Worm (Caenorhabditis elegans) whole organism, mixed stage, embryonic: ENCODE data around the gene Y43C5B.3.
A peak's percentile ranks its signal among the peaks of the same experiment; 100 is the strongest.
"Not testable (repeated sequence)": the region's sequence is repeated elsewhere in the genome, so short reads cannot be mapped to it uniquely, and the experiment has no call there.

Source experiments
- M03D4.4 ChIP-seq: sonication (generic microtip); optimal IDR thresholded peaks from 2 replicates; lab custom pipeline; 2017; ENCODE audit warnings: mild to moderate bottlenecking, missing genetic modification characterization, missing compliant biosample characterization
- bed-3 ChIP-seq: fragments of 200-800 bp; sonication (Bioruptor generic); optimal IDR thresholded peaks from 3 replicates; lab custom pipeline; 2018; ENCODE audit warnings: mild to moderate bottlenecking, missing genetic modification characterization, moderate library complexity, missing compliant biosample characterization
- ceh-39 ChIP-seq: fragments of 150-350 bp; optimal IDR thresholded peaks from 2 replicates; lab custom pipeline; 2014; ENCODE audit warnings: missing biosample characterization, missing genetic modification characterization
- ceh-43 ChIP-seq: fragments of 200-800 bp; sonication (Bioruptor generic); optimal IDR thresholded peaks from 2 replicates; lab custom pipeline; 2018; ENCODE audit warnings: mild to moderate bottlenecking, missing genetic modification characterization, moderate library complexity, missing compliant biosample characterization
- ceh-83 ChIP-seq: fragments of 200-800 bp; sonication (Bioruptor generic); optimal IDR thresholded peaks from 2 replicates; lab custom pipeline; 2018; ENCODE audit warnings: mild to moderate bottlenecking, missing genetic modification characterization, missing compliant biosample characterization
- ces-1 ChIP-seq: fragments of 150-350 bp; optimal IDR thresholded peaks from 2 replicates; lab custom pipeline; 2014; ENCODE audit warnings: missing biosample characterization, missing genetic modification reagents, missing genetic modification characterization
- cnd-1 ChIP-seq: fragments of 200-800 bp; sonication (Bioruptor generic); optimal IDR thresholded peaks from 2 replicates; lab custom pipeline; 2018; ENCODE audit warnings: mild to moderate bottlenecking, missing genetic modification characterization, missing compliant biosample characterization
- drap-1 ChIP-seq: fragments of 200-800 bp; sonication (Bioruptor generic); optimal IDR thresholded peaks from 3 replicates; lab custom pipeline; 2018; ENCODE audit warnings: mild to moderate bottlenecking, missing genetic modification characterization, missing compliant biosample characterization
- elt-3 ChIP-seq: fragments of 150-350 bp; optimal IDR thresholded peaks from 2 replicates; lab custom pipeline; 2014; ENCODE audit warnings: missing biosample characterization, missing genetic modification characterization
- flh-1 ChIP-seq: fragments of 200-800 bp; sonication (Bioruptor generic); optimal IDR thresholded peaks from 2 replicates; lab custom pipeline; 2018; ENCODE audit warnings: mild to moderate bottlenecking, missing genetic modification characterization, moderate library complexity, missing compliant biosample characterization
- ham-2 ChIP-seq: fragments of 200-800 bp; sonication (Bioruptor generic); optimal IDR thresholded peaks from 2 replicates; lab custom pipeline; 2018; ENCODE audit warnings: mild to moderate bottlenecking, missing genetic modification characterization, missing compliant biosample characterization
- hlh-1 ChIP-seq: fragments of 150-350 bp; optimal IDR thresholded peaks from 2 replicates; lab custom pipeline; 2014; ENCODE audit warnings: missing biosample characterization, missing genetic modification reagents, missing genetic modification characterization
- lin-13 ChIP-seq: fragments of 150-350 bp; optimal IDR thresholded peaks from 2 replicates; lab custom pipeline; 2014; ENCODE audit warnings: missing biosample characterization, missing genetic modification characterization
- lin-32 ChIP-seq: fragments of 200-800 bp; sonication (Bioruptor generic); optimal IDR thresholded peaks from 2 replicates; lab custom pipeline; 2018; ENCODE audit warnings: mild to moderate bottlenecking, missing genetic modification characterization, missing compliant biosample characterization
- lsy-2 ChIP-seq: fragments of 150-350 bp; optimal IDR thresholded peaks from 2 replicates; lab custom pipeline; 2014; ENCODE audit warnings: missing biosample characterization, missing genetic modification characterization
- mab-5 ChIP-seq: fragments of 150-350 bp; optimal IDR thresholded peaks from 2 replicates; lab custom pipeline; 2014; ENCODE audit warnings: missing biosample characterization, missing genetic modification characterization
- mep-1 ChIP-seq: fragments of 150-350 bp; optimal IDR thresholded peaks from 2 replicates; lab custom pipeline; 2017; ENCODE audit warnings: missing biosample characterization, missing genetic modification reagents, missing genetic modification characterization, inconsistent platforms
- mls-2 ChIP-seq: sonication (generic microtip); optimal IDR thresholded peaks from 2 replicates; lab custom pipeline; 2016; ENCODE audit warnings: mild to moderate bottlenecking, missing genetic modification characterization, moderate library complexity, missing compliant biosample characterization
- nhr-12 ChIP-seq: fragments of 150-350 bp; optimal IDR thresholded peaks from 2 replicates; lab custom pipeline; 2014; ENCODE audit warnings: missing biosample characterization, missing genetic modification characterization
- nhr-2 ChIP-seq: fragments of 150-350 bp; optimal IDR thresholded peaks from 2 replicates; lab custom pipeline; 2014; ENCODE audit warnings: missing biosample characterization, missing genetic modification characterization
- nhr-237 ChIP-seq: fragments of 150-350 bp; optimal IDR thresholded peaks from 2 replicates; lab custom pipeline; 2014; ENCODE audit warnings: missing biosample characterization, missing genetic modification characterization
- nhr-28 ChIP-seq: fragments of 150-350 bp; optimal IDR thresholded peaks from 2 replicates; lab custom pipeline; 2014; ENCODE audit warnings: missing biosample characterization, missing genetic modification characterization
- nhr-76 ChIP-seq: sonication (generic microtip); optimal IDR thresholded peaks from 2 replicates; lab custom pipeline; 2017; ENCODE audit warnings: missing biosample characterization, missing genetic modification characterization
- pha-4 ChIP-seq: fragments of 150-350 bp; optimal IDR thresholded peaks from 2 replicates; lab custom pipeline; 2018; ENCODE audit warnings: missing biosample characterization, missing genetic modification reagents, missing genetic modification characterization
- sem-2 ChIP-seq: fragments of 200-800 bp; sonication (Bioruptor generic); optimal IDR thresholded peaks from 2 replicates; lab custom pipeline; 2018; ENCODE audit warnings: mild to moderate bottlenecking, missing genetic modification characterization, missing compliant biosample characterization
- snpc-4 ChIP-seq: fragments of 150-350 bp; optimal IDR thresholded peaks from 2 replicates; lab custom pipeline; 2014; ENCODE audit warnings: missing biosample characterization, missing genetic modification characterization
- sptf-1 ChIP-seq: sonication (generic microtip); optimal IDR thresholded peaks from 2 replicates; lab custom pipeline; 2017; ENCODE audit warnings: mild to moderate bottlenecking, missing genetic modification characterization, moderate library complexity, missing compliant biosample characterization
- tbx-8 ChIP-seq: fragments of 200-800 bp; sonication (Bioruptor generic); optimal IDR thresholded peaks from 2 replicates; lab custom pipeline; 2018; ENCODE audit warnings: mild to moderate bottlenecking, missing genetic modification characterization, moderate library complexity, missing compliant biosample characterization
- unc-120 ChIP-seq: sonication (generic microtip); optimal IDR thresholded peaks from 2 replicates; lab custom pipeline; 2017; ENCODE audit warnings: missing genetic modification characterization, missing compliant biosample characterization; ENCODE audit not compliant: poor library complexity, severe bottlenecking
- unc-39 ChIP-seq: fragments of 150-350 bp; optimal IDR thresholded peaks from 2 replicates; lab custom pipeline; 2014; ENCODE audit warnings: missing biosample characterization, missing genetic modification characterization
- unc-62 ChIP-seq: fragments of 150-350 bp; optimal IDR thresholded peaks from 2 replicates; lab custom pipeline; 2014; ENCODE audit warnings: missing biosample characterization, missing genetic modification reagents, missing genetic modification characterization
- zip-8 ChIP-seq: fragments of 150-350 bp; optimal IDR thresholded peaks from 2 replicates; lab custom pipeline; 2014; ENCODE audit warnings: missing biosample characterization, missing genetic modification characterization

The Y43C5B.3 gene

ce11 chrIV:10318199-10318598 is 32.2 kb upstream of the Y43C5B.3 start, which contains the start of gene R09E10.2:
Gene R09E10.2, minus strand, starts transcription at chrIV:10318299.
- TF ChIP-seq M03D4.4 (no peak), sptf-1 (no peak), unc-39 (tag; lab: Kevin White, UChicago) (no peak), snpc-4 (tag; lab: Kevin White, UChicago) (no peak), hlh-1 (tag; lab: Kevin White, UChicago) (no peak), ceh-43 (GFP tag; lab: Kevin White, UChicago) (no peak), ces-1 (GFP tag; lab: Kevin White, UChicago) (no peak), nhr-12 (tag; lab: Kevin White, UChicago) (no peak), drap-1 (GFP tag; lab: Kevin White, UChicago) (no peak), bed-3 (GFP tag; lab: Kevin White, UChicago) (no peak), elt-3 (tag; lab: Kevin White, UChicago) (no peak), tbx-8 (GFP tag; lab: Kevin White, UChicago) (no peak), ham-2 (GFP tag; lab: Kevin White, UChicago) (no peak), nhr-237 (tag; lab: Kevin White, UChicago) (no peak), sem-2 (GFP tag; lab: Kevin White, UChicago) (no peak)
- TF ChIP-seq, all 35 proteins: peak for 0

ce11 chrIV:10322650-10323049 is 27.7 kb upstream of the Y43C5B.3 start, which contains the start of gene R09E10.1:
Gene R09E10.1, minus strand, starts transcription at chrIV:10322750.
- not testable (repeated sequence) for TF ChIP-seq unc-62 (GFP tag; lab: Kevin White, UChicago); nhr-76 (tag; lab: Kevin White, UChicago); lin-13

ce11 chrIV:10330962-10331361 is 19.4 kb upstream of the Y43C5B.3 start:
- TF ChIP-seq ham-2 (GFP tag; lab: Kevin White, UChicago): peak; percentile 57
- TF ChIP-seq nhr-12 (tag; lab: Kevin White, UChicago): no peak

- TF ChIP-seq mab-5 (tag; lab: Kevin White, UChicago): no peak
- no peak for TF ChIP-seq bed-3 (GFP tag; lab: Kevin White, UChicago)
- no peak for TF ChIP-seq zip-8 (tag; lab: Kevin White, UChicago)
- TF ChIP-seq drap-1 (GFP tag; lab: Kevin White, UChicago): no peak
- TF ChIP-seq snpc-4 (tag; lab: Kevin White, UChicago): no peak
- TF ChIP-seq lsy-2 (tag; lab: Kevin White, UChicago): no peak
- no peak for TF ChIP-seq nhr-2 (tag; lab: Kevin White, UChicago)
- no peak for TF ChIP-seq flh-1 (GFP tag; lab: Kevin White, UChicago)
- no peak for TF ChIP-seq mls-2 (tag; lab: Kevin White, UChicago)
- no peak for TF ChIP-seq lin-32
- no peak for TF ChIP-seq M03D4.4
- no peak for TF ChIP-seq unc-120 (tag; lab: Kevin White, UChicago)
- no peak for TF ChIP-seq nhr-76 (tag; lab: Kevin White, UChicago)
- no peak for TF ChIP-seq cnd-1 (tag; lab: Kevin White, UChicago)
- TF ChIP-seq lin-13: no peak
These were observed 18.5 kb upstream of the Y43C5B.3 start for ce11 chrIV:10331882-10332281.

- TF ChIP-seq drap-1 (GFP tag; lab: Kevin White, UChicago) (no peak), tbx-8 (GFP tag; lab: Kevin White, UChicago) (no peak), M03D4.4 (no peak), pha-4 (tag; lab: Kevin White, UChicago) (no peak), ham-2 (GFP tag; lab: Kevin White, UChicago) (no peak), ceh-39 (tag; lab: Kevin White, UChicago) (no peak), ces-1 (GFP tag; lab: Kevin White, UChicago) (no peak), lin-32 (no peak), ceh-83 (GFP tag; lab: Kevin White, UChicago) (no peak), mep-1 (tag; lab: Kevin White, UChicago) (no peak), flh-1 (GFP tag; lab: Kevin White, UChicago) (no peak), nhr-28 (tag; lab: Kevin White, UChicago) (no peak), sem-2 (GFP tag; lab: Kevin White, UChicago) (no peak)
These were observed 13.1 kb upstream of the Y43C5B.3 start for ce11 chrIV:10337286-10337685.
